Worm (Caenorhabditis elegans) whole organism, young adult: ENCODE measurements around the gene K01A12.4.

Experiments used
- B0261.1 ChIP-seq: sonication (generic microtip); optimal IDR thresholded peaks from 2 replicates; lab custom pipeline; 2016; ENCODE audit warnings: mild to moderate bottlenecking, missing genetic modification characterization, moderate library complexity, missing compliant biosample characterization
- D2030.7 ChIP-seq: fragments of 200-800 bp; sonication (Bioruptor generic); IDR thresholded peaks from 2 replicates; pipeline ENCODE4 v1.3.6; 2022; ENCODE audit warnings: missing genetic modification reagents, missing genetic modification characterization, missing compliant biosample characterization
- F22D6.2 ChIP-seq: sonication (generic microtip); optimal IDR thresholded peaks from 2 replicates; lab custom pipeline; 2016; ENCODE audit warnings: mild to moderate bottlenecking, missing genetic modification characterization, missing compliant biosample characterization
- F33H1.4 ChIP-seq: fragments of 200-800 bp; sonication (Bioruptor generic); IDR thresholded peaks from 2 replicates; pipeline ENCODE4 v1.3.6; 2022; ENCODE audit warnings: missing genetic modification reagents, missing genetic modification characterization, missing compliant biosample characterization
- F37B4.10 ChIP-seq: fragments of 200-800 bp; sonication (Bioruptor generic); IDR thresholded peaks from 2 replicates; pipeline ENCODE4 v1.3.6; 2022; ENCODE audit warnings: missing genetic modification characterization, missing compliant biosample characterization
- Y53F4B.3 ChIP-seq: fragments of 200-800 bp; sonication (Bioruptor generic); IDR thresholded peaks from 2 replicates; pipeline ENCODE4 v1.3.6; 2022; ENCODE audit warnings: missing genetic modification reagents, missing genetic modification characterization, missing compliant biosample characterization
- Y53G8AR.9 ChIP-seq: fragments of 200-800 bp; sonication (Bioruptor generic); conservative IDR thresholded peaks from 2 replicates; pipeline ENCODE4 v1.3.6; 2022; ENCODE audit warnings: missing genetic modification reagents, missing genetic modification characterization, missing compliant biosample characterization
- Y67H2A.10 ChIP-seq: fragments of 200-800 bp; sonication (Bioruptor generic); conservative IDR thresholded peaks from 2 replicates; pipeline ENCODE4 v1.3.6; 2022; ENCODE audit warnings: missing genetic modification reagents, missing genetic modification characterization, missing compliant biosample characterization
- Y95B8A.8 ChIP-seq: fragments of 200-800 bp; sonication (Bioruptor generic); IDR thresholded peaks from 2 replicates; pipeline ENCODE4 v1.3.6; 2022; ENCODE audit warnings: missing genetic modification reagents, missing genetic modification characterization, missing compliant biosample characterization
- akir-1 ChIP-seq: fragments of 200-800 bp; sonication (Bioruptor generic); optimal IDR thresholded peaks from 2 replicates; lab custom pipeline; 2018; ENCODE audit warnings: mild to moderate bottlenecking, missing genetic modification characterization, moderate library complexity, missing compliant biosample characterization
- aptf-2 ChIP-seq: fragments of 200-800 bp; sonication (Bioruptor generic); conservative IDR thresholded peaks from 2 replicates; pipeline ENCODE4 v1.3.6; 2022; ENCODE audit warnings: missing genetic modification reagents, missing genetic modification characterization, missing compliant biosample characterization
- aptf-3 ChIP-seq: fragments of 200-800 bp; sonication (Bioruptor generic); IDR thresholded peaks from 2 replicates; pipeline ENCODE4 v1.3.6; 2022; ENCODE audit warnings: missing genetic modification characterization, missing compliant biosample characterization
- athp-1 ChIP-seq: sonication (generic microtip); optimal IDR thresholded peaks from 2 replicates; lab custom pipeline; 2017; ENCODE audit warnings: mild to moderate bottlenecking, missing genetic modification characterization, missing compliant biosample characterization
- bed-2 ChIP-seq: fragments of 200-800 bp; sonication (Bioruptor generic); IDR thresholded peaks from 2 replicates; pipeline ENCODE4 v1.3.6; 2022; ENCODE audit warnings: missing genetic modification reagents, missing genetic modification characterization, missing compliant biosample characterization
- ccch-3 ChIP-seq: fragments of 200-800 bp; sonication (Bioruptor generic); optimal IDR thresholded peaks from 2 replicates; lab custom pipeline; 2018; ENCODE audit warnings: mild to moderate bottlenecking, missing genetic modification characterization, missing compliant biosample characterization
- cebp-1 ChIP-seq, 2 experiments: fragments of 200-800 bp in 1 of 2; sonication (Bioruptor generic) in 1 of 2; sonication (generic microtip) in 1 of 2; IDR thresholded peaks in 1 of 2; optimal IDR thresholded peaks in 1 of 2; 2 replicates each; pipeline versions ENCODE4 v1.3.6 to Lab custom; 2017 to 2022; ENCODE audit warnings: missing compliant biosample characterization in 2 of 2, missing genetic modification characterization in 2 of 2, mild to moderate bottlenecking in 1 of 2, missing genetic modification reagents in 1 of 2, moderate library complexity in 1 of 2
- ceh-27 ChIP-seq: fragments of 200-800 bp; sonication (Bioruptor generic); optimal IDR thresholded peaks from 2 replicates; lab custom pipeline; 2018; ENCODE audit warnings: mild to moderate bottlenecking, missing genetic modification characterization, moderate library complexity, missing compliant biosample characterization
- ceh-91 ChIP-seq: fragments of 200-800 bp; sonication (Bioruptor generic); IDR thresholded peaks from 2 replicates; pipeline ENCODE4 v1.3.6; 2022; ENCODE audit warnings: missing genetic modification reagents, missing genetic modification characterization, missing compliant biosample characterization
- chd-7 ChIP-seq: sonication (generic microtip); optimal IDR thresholded peaks from 2 replicates; lab custom pipeline; 2016; ENCODE audit warnings: mild to moderate bottlenecking, missing genetic modification characterization, moderate library complexity, missing compliant biosample characterization
- die-1 ChIP-seq: sonication (generic microtip); optimal IDR thresholded peaks from 2 replicates; lab custom pipeline; 2016; ENCODE audit warnings: missing genotype, mild to moderate bottlenecking, missing genetic modification characterization, missing compliant biosample characterization
- fkh-3 ChIP-seq: sonication (generic microtip); optimal IDR thresholded peaks from 2 replicates; lab custom pipeline; 2016; ENCODE audit warnings: mild to moderate bottlenecking, missing genetic modification characterization, missing compliant biosample characterization
- him-1 ChIP-seq: sonication (generic microtip); optimal IDR thresholded peaks from 2 replicates; lab custom pipeline; 2016; ENCODE audit warnings: missing genotype, missing genetic modification reagents, missing genetic modification characterization, missing compliant biosample characterization
- hsf-1 ChIP-seq: fragments of 200-800 bp; sonication (Bioruptor generic); IDR thresholded peaks from 2 replicates; pipeline ENCODE4 v1.3.6; 2022; ENCODE audit warnings: missing genetic modification reagents, missing genetic modification characterization, missing compliant biosample characterization
- let-526 ChIP-seq: fragments of 200-800 bp; sonication (Bioruptor generic); IDR thresholded peaks from 2 replicates; pipeline ENCODE4 v1.3.6; 2022; ENCODE audit warnings: missing genetic modification reagents, missing genetic modification characterization, missing compliant biosample characterization
- lin-35 ChIP-seq, 3 experiments: fragments of 150-350 bp in 2 of 3; sonication (generic microtip) in 1 of 3; optimal IDR thresholded peaks; 2 replicates each; lab custom pipeline; 2014 to 2018; ENCODE audit warnings: missing biosample characterization in 3 of 3, missing genetic modification characterization in 3 of 3, missing genetic modification reagents in 3 of 3
- lin-40 ChIP-seq: sonication (generic microtip); optimal IDR thresholded peaks from 2 replicates; lab custom pipeline; 2016; ENCODE audit warnings: missing genetic modification characterization, mild to moderate bottlenecking, missing compliant biosample characterization, missing genotype, missing genetic modification reagents
- lsl-1 ChIP-seq: fragments of 200-800 bp; sonication (Bioruptor generic); optimal IDR thresholded peaks from 2 replicates; lab custom pipeline; 2018; ENCODE audit warnings: mild to moderate bottlenecking, missing genetic modification characterization, moderate library complexity, missing compliant biosample characterization
- lsy-27 ChIP-seq: sonication (generic microtip); optimal IDR thresholded peaks from 2 replicates; lab custom pipeline; 2017; ENCODE audit warnings: missing genetic modification characterization, mild to moderate bottlenecking, missing compliant biosample characterization, antibody characterized with exemption, missing genotype, borderline replicate concordance; ENCODE audit not compliant: insufficient read depth
- madf-10 ChIP-seq: sonication (generic microtip); optimal IDR thresholded peaks from 2 replicates; lab custom pipeline; 2016; ENCODE audit warnings: mild to moderate bottlenecking, missing genetic modification characterization, missing compliant biosample characterization
- madf-6 ChIP-seq: fragments of 200-800 bp; sonication (Bioruptor generic); IDR thresholded peaks from 2 replicates; pipeline ENCODE4 v1.3.6; 2022; ENCODE audit warnings: missing genetic modification reagents, missing genetic modification characterization, missing compliant biosample characterization
- madf-8 ChIP-seq: fragments of 200-800 bp; sonication (Bioruptor generic); conservative IDR thresholded peaks from 2 replicates; pipeline ENCODE4 v1.3.6; 2022; ENCODE audit warnings: missing genetic modification reagents, missing genetic modification characterization, missing compliant biosample characterization
- mcd-1 ChIP-seq: fragments of 200-800 bp; sonication (Bioruptor generic); IDR thresholded peaks from 2 replicates; pipeline ENCODE4 v1.3.6; 2022; ENCODE audit warnings: missing genetic modification reagents, missing genetic modification characterization, missing compliant biosample characterization
- mxl-1 ChIP-seq: sonication (generic microtip); optimal IDR thresholded peaks from 2 replicates; lab custom pipeline; 2016; ENCODE audit warnings: missing genetic modification characterization, missing compliant biosample characterization
- nfya-1 ChIP-seq: sonication (generic microtip); optimal IDR thresholded peaks from 2 replicates; lab custom pipeline; 2017; ENCODE audit warnings: antibody characterized with exemption, missing compliant biosample characterization, missing genetic modification characterization, borderline replicate concordance; ENCODE audit not compliant: insufficient read depth
- nfyb-1 ChIP-seq: fragments of 200-800 bp; sonication (Bioruptor generic); IDR thresholded peaks from 2 replicates; pipeline ENCODE4 v1.3.6; 2022; ENCODE audit warnings: missing genetic modification reagents, missing genetic modification characterization, missing compliant biosample characterization
- nhr-179 ChIP-seq: sonication (generic microtip); optimal IDR thresholded peaks from 2 replicates; lab custom pipeline; 2016; ENCODE audit warnings: mild to moderate bottlenecking, missing genetic modification characterization, missing compliant biosample characterization
- nhr-27 ChIP-seq: fragments of 200-800 bp; sonication (Bioruptor generic); optimal IDR thresholded peaks from 2 replicates; lab custom pipeline; 2018; ENCODE audit warnings: mild to moderate bottlenecking, missing genetic modification characterization, moderate library complexity, missing compliant biosample characterization
- nhr-80 ChIP-seq: sonication (generic microtip); optimal IDR thresholded peaks from 2 replicates; lab custom pipeline; 2016; ENCODE audit warnings: missing genetic modification characterization, missing compliant biosample characterization
- pbrm-1 ChIP-seq: fragments of 200-800 bp; sonication (Bioruptor generic); IDR thresholded peaks from 2 replicates; pipeline ENCODE4 v1.3.6; 2022; ENCODE audit warnings: missing genetic modification reagents, missing genetic modification characterization, missing compliant biosample characterization
- repo-1 ChIP-seq: sonication (generic microtip); optimal IDR thresholded peaks from 2 replicates; lab custom pipeline; 2017; ENCODE audit warnings: mild to moderate bottlenecking, missing genetic modification characterization, missing compliant biosample characterization
- sea-2 ChIP-seq: fragments of 200-800 bp; sonication (Bioruptor generic); IDR thresholded peaks from 2 replicates; pipeline ENCODE4 v1.3.6; 2022; ENCODE audit warnings: missing genetic modification characterization, missing compliant biosample characterization
- snpc-4 ChIP-seq, 5 experiments: fragments of 150-350 bp in 1 of 5; sonication (generic microtip) in 4 of 5; optimal IDR thresholded peaks; 2 replicates each; lab custom pipeline; 2014 to 2018; ENCODE audit warnings: missing genetic modification characterization in 5 of 5, missing biosample characterization in 3 of 5, antibody characterized with exemption in 2 of 5, mild to moderate bottlenecking in 2 of 5, missing compliant biosample characterization in 2 of 5, missing genotype in 2 of 5, moderate library complexity in 2 of 5, missing genetic modification reagents in 1 of 5
- unc-130 ChIP-seq: sonication (generic microtip); optimal IDR thresholded peaks from 2 replicates; lab custom pipeline; 2016; ENCODE audit warnings: missing genetic modification reagents, missing genetic modification characterization, missing compliant biosample characterization
- unc-62 ChIP-seq: fragments of 150-350 bp; optimal IDR thresholded peaks from 2 replicates; lab custom pipeline; 2014; ENCODE audit warnings: missing biosample characterization, missing genetic modification reagents, missing genetic modification characterization
- ztf-26 ChIP-seq: sonication (generic microtip); optimal IDR thresholded peaks from 2 replicates; lab custom pipeline; 2017; ENCODE audit warnings: missing genetic modification characterization, missing compliant biosample characterization
- ztf-3 ChIP-seq: fragments of 200-800 bp; sonication (Bioruptor generic); optimal IDR thresholded peaks from 2 replicates; lab custom pipeline; 2018; ENCODE audit warnings: mild to moderate bottlenecking, missing genetic modification characterization, missing compliant biosample characterization
- ztf-6 ChIP-seq: fragments of 200-800 bp; sonication (Bioruptor generic); IDR thresholded peaks from 2 replicates; pipeline ENCODE4 v1.3.6; 2022; ENCODE audit warnings: missing genetic modification reagents, missing genetic modification characterization, missing compliant biosample characterization

The K01A12.4 gene

ce11 chrX:8646287-8646686, 35.6 kb downstream of the K01A12.4 start (continued):
- TF ChIP-seq snpc-4 (GFP tag; optimal IDR thresholded peaks at IDR 0.05; lab: Kevin White, UChicago) (peak; percentile 72), snpc-4 (tag; optimal IDR thresholded peaks at IDR 0.05; lab: Kevin White, UChicago) (peak in 3 of 4 experiments; percentile 65 to 80 (median 79)), nfyb-1 (peak; percentile 82), him-1 (peak; percentile 89), madf-8 (GFP tag; lab: Robert Waterston, UW) (no peak), nhr-179 (no peak), madf-10 (tag; lab: Kevin White, UChicago) (peak; percentile 65), ceh-91 (GFP tag; lab: Robert Waterston, UW) (no peak), F33H1.4 (GFP tag; lab: Robert Waterston, UW) (no peak), lsy-27 (tag; lab: Kevin White, UChicago) (peak; percentile 55), ztf-6 (0 out of 2 replicates have a peak, but pooled peaks have one; percentile 61), die-1 (peak; percentile 92), aptf-3 (GFP tag; lab: Robert Waterston, UW) (no peak), ccch-3 (GFP tag; lab: Kevin White, UChicago) (no peak), sea-2 (GFP tag; lab: Robert Waterston, UW) (no peak), nfya-1 (no peak), cebp-1 (GFP tag; IDR thresholded peaks at IDR 0.05; lab: Robert Waterston, UW) (0 out of 2 replicates have a peak, but pooled peaks have one; percentile 46), cebp-1 (tag; optimal IDR thresholded peaks at IDR 0.05; lab: Kevin White, UChicago) (peak; percentile 63), Y95B8A.8 (peak; percentile 66), hsf-1 (no peak), unc-62 (GFP tag; lab: Kevin White, UChicago) (no peak), aptf-2 (GFP tag; lab: Robert Waterston, UW) (peak; percentile 39; the same call in 1 of the 2 replicates), bed-2 (GFP tag; lab: Robert Waterston, UW) (0 out of 2 replicates have a peak, but pooled peaks have one; percentile 16), ztf-26 (tag; lab: Kevin White, UChicago) (peak; percentile 65), akir-1 (GFP tag; lab: Kevin White, UChicago) (no peak), D2030.7 (peak; percentile 80), mcd-1 (GFP tag; lab: Robert Waterston, UW) (peak; percentile 52), lin-35 (GFP tag; optimal IDR thresholded peaks at IDR 0.05; lab: Kevin White, UChicago) (peak in 1 of 3 experiments; percentile 41), unc-130 (peak; percentile 42), nhr-27 (peak; percentile 7), Y53G8AR.9 (0 out of 2 replicates have a peak, but pooled peaks have one; percentile 45), chd-7 (tag; lab: Kevin White, UChicago) (peak; percentile 81), madf-6 (peak; percentile 66), F37B4.10 (GFP tag; lab: Robert Waterston, UW) (0 out of 2 replicates have a peak, but pooled peaks have one; percentile 17), ceh-27 (GFP tag; lab: Kevin White, UChicago) (peak; percentile 49), let-526 (0 out of 2 replicates have a peak, but pooled peaks have one; percentile 19), Y67H2A.10 (GFP tag; lab: Robert Waterston, UW) (no peak), lsl-1 (GFP tag; lab: Kevin White, UChicago) (peak; percentile 18), Y53F4B.3 (GFP tag; lab: Robert Waterston, UW) (no peak), nhr-80 (tag; lab: Kevin White, UChicago) (peak; percentile 16), fkh-3 (peak; percentile 80), mxl-1 (peak; percentile 71), B0261.1 (tag; lab: Kevin White, UChicago) (peak; percentile 99), ztf-3 (GFP tag; lab: Kevin White, UChicago) (no peak), repo-1 (tag; lab: Kevin White, UChicago) (peak; percentile 33), F22D6.2 (tag; lab: Kevin White, UChicago) (no peak), lin-40 (peak; percentile 56), pbrm-1 (GFP tag; lab: Robert Waterston, UW) (peak; percentile 88), athp-1 (peak; percentile 48)
